Worm (Caenorhabditis elegans): ENCODE data around the gene psmd-9.

The psmd-9 gene

ce11 chrII:6928416-6928815, 26.5 kb downstream of the psmd-9 start, which contains the start of gene flcn-1 (continued):
- TF ChIP-seq zip-2 (tag; optimal IDR thresholded peaks at IDR 0.05) (no peak), mep-1 (tag; optimal IDR thresholded peaks at IDR 0.05) (peak; percentile 57), lsy-2 (tag; optimal IDR thresholded peaks at IDR 0.05) (peak in 1 of 2 experiments; percentile 70), rbr-2 (tag; optimal IDR thresholded peaks at IDR 0.05) (peak; percentile 16), vab-7 (GFP tag; IDR thresholded peaks at IDR 0.05) (no peak), zfp-3 (GFP tag; conservative IDR thresholded peaks at IDR 0.05) (no peak), aha-1 (tag) (no peak), lin-38 (GFP tag; IDR thresholded peaks at IDR 0.05) (no peak), ceh-32 (tag; optimal IDR thresholded peaks at IDR 0.05; ENCODE audit: poor library complexity) (no peak), cey-2 (tag; optimal IDR thresholded peaks at IDR 0.05; ENCODE audit: borderline replicate concordance, insufficient read depth) (no peak), hlh-11 (tag; optimal IDR thresholded peaks at IDR 0.05) (peak; percentile 61), pha-4 (GFP tag; IDR thresholded peaks at IDR 0.05) (no peak), pha-4 (tag; optimal IDR thresholded peaks at IDR 0.05) (peak; percentile 38), zip-11 (GFP tag; IDR thresholded peaks at IDR 0.05) (no peak), Y105C5A.15 (GFP tag; IDR thresholded peaks at IDR 0.05) (no peak), nhr-42 (GFP tag; IDR thresholded peaks at IDR 0.05) (no peak), unc-39 (tag; optimal IDR thresholded peaks at IDR 0.05) (no peak), fkh-10 (GFP tag; optimal IDR thresholded peaks at IDR 0.05) (no peak), nhr-28 (tag; optimal IDR thresholded peaks at IDR 0.05) (peak; percentile 33), dmd-8 (GFP tag; IDR thresholded peaks at IDR 0.05) (no peak), daf-16 (GFP tag; optimal IDR thresholded peaks at IDR 0.05) (no peak), daf-16 (tag; optimal IDR thresholded peaks at IDR 0.05) (peak; percentile 41)

ce11 chrII:6930072-6930471, 28.2 kb downstream of the psmd-9 start:
- no peak for TF ChIP-seq lin-15B (tag; optimal IDR thresholded peaks at IDR 0.05)
- TF ChIP-seq ceh-82 (tag; optimal IDR thresholded peaks at IDR 0.05): no peak
- TF ChIP-seq vab-7 (GFP tag; IDR thresholded peaks at IDR 0.05): no peak
- TF ChIP-seq ctbp-1 (GFP tag; IDR thresholded peaks at IDR 0.05): no peak
- peak; percentile 19 for TF ChIP-seq hlh-11 (tag; optimal IDR thresholded peaks at IDR 0.05)
- no peak for TF ChIP-seq Y48G9A.11 (GFP tag; IDR thresholded peaks at IDR 0.05)
- peak in 1 of 2 experiments; percentile 20 for TF ChIP-seq lsy-2 (tag; optimal IDR thresholded peaks at IDR 0.05)
- no peak for TF ChIP-seq madf-9 (GFP tag; conservative IDR thresholded peaks at IDR 0.05)

- no peak for TF ChIP-seq madf-9 (GFP tag; conservative IDR thresholded peaks at IDR 0.05)
- TF ChIP-seq ceh-28 (tag; optimal IDR thresholded peaks at IDR 0.05): peak; percentile 64
- TF ChIP-seq duxl-1 (tag; optimal IDR thresholded peaks at IDR 0.05; ENCODE audit: poor library complexity): no peak
- TF ChIP-seq unc-62 (GFP tag; optimal IDR thresholded peaks at IDR 0.05 in 1 of 2): peak in 1 of 2 experiments; percentile 37
- no peak for TF ChIP-seq unc-62 (tag; optimal IDR thresholded peaks at IDR 0.05)
- TF ChIP-seq daf-16 (GFP tag; optimal IDR thresholded peaks at IDR 0.05): no peak
- peak; percentile 40 for TF ChIP-seq daf-16 (tag; optimal IDR thresholded peaks at IDR 0.05)
Measured at ce11 chrII:6932978-6933377, 31.1 kb downstream of the psmd-9 start.

- TF ChIP-seq ceh-28 (tag; optimal IDR thresholded peaks at IDR 0.05) (peak; percentile 54), nhr-6 (tag; optimal IDR thresholded peaks at IDR 0.05) (no peak), daf-16 (GFP tag; optimal IDR thresholded peaks at IDR 0.05) (peak in 1 of 2 experiments; percentile 8), daf-16 (tag; optimal IDR thresholded peaks at IDR 0.05) (no peak)
Measured at ce11 chrII:6934729-6935128, 32.8 kb downstream of the psmd-9 start.

ce11 chrII:6935975-6936374, 34.1 kb downstream of the psmd-9 start:
- TF ChIP-seq daf-19 (GFP tag; conservative IDR thresholded peaks at IDR 0.05) (no peak), jun-1 (tag; optimal IDR thresholded peaks at IDR 0.05) (no peak), duxl-1 (tag; optimal IDR thresholded peaks at IDR 0.05; ENCODE audit: poor library complexity) (no peak), lsy-2 (tag; optimal IDR thresholded peaks at IDR 0.05) (no peak), ZK546.5 (tag; optimal IDR thresholded peaks at IDR 0.05) (no peak), Y105C5A.15 (GFP tag; IDR thresholded peaks at IDR 0.05) (no peak), zip-2 (tag; optimal IDR thresholded peaks at IDR 0.05) (no peak), nhr-42 (GFP tag; IDR thresholded peaks at IDR 0.05) (no peak), attf-4 (tag; optimal IDR thresholded peaks at IDR 0.05) (no peak), snpc-4 (tag; optimal IDR thresholded peaks at IDR 0.05) (no peak), lin-38 (GFP tag; IDR thresholded peaks at IDR 0.05) (no peak), aha-1 (tag) (no peak), nhr-28 (tag; optimal IDR thresholded peaks at IDR 0.05) (no peak), ctbp-1 (GFP tag; IDR thresholded peaks at IDR 0.05) (no peak), dmd-9 (GFP tag; IDR thresholded peaks at IDR 0.05) (no peak), egl-43 (GFP tag; IDR thresholded peaks at IDR 0.05) (no peak), zfp-2 (tag; optimal IDR thresholded peaks at IDR 0.05) (no peak), ceh-32 (tag; optimal IDR thresholded peaks at IDR 0.05; ENCODE audit: poor library complexity) (no peak), lin-1 (GFP tag; IDR thresholded peaks at IDR 0.05) (no peak), Y5F2A.4 (GFP tag; optimal IDR thresholded peaks at IDR 0.05) (no peak)

All from whole organism, L4 larva.